Fruit fly (Drosophila melanogaster): ENCODE results near the gene a6.

The a6 gene

DNA sequence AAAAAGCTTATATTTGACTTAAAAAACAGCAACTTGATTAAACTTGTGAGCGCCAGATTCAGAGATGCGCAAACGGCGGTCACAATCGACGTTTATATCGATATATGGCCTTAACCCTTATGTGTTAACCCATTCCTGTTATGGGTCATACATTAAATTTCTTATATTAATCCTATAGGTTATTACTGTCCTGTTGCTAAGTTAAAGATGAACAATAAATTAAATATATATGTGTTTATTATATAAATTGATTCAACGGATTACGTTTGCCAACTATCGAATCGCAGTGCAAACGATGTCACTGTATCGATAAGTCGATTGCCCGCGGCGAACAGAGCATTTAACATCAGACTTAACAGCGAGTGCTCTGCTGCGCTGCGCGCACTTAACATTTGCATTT, 26.5 kb downstream of the a6 start, which contains the start of the genes CG3740 and hfw (continued):
- TF ChIP-seq CG10959 (GFP tag; IDR thresholded peaks at IDR 0.05) (peak; percentile 94), hth (optimal IDR thresholded peaks at IDR 0.05) (no peak), Mad (GFP tag; optimal IDR thresholded peaks at IDR 0.05) (peak; percentile 37), emc (GFP tag; optimal IDR thresholded peaks at IDR 0.05) (no peak), Dbx (GFP tag; IDR thresholded peaks at IDR 0.05) (peak; percentile 82), ftz-f1 (GFP tag; optimal IDR thresholded peaks at IDR 0.05) (no peak), Ets65A (GFP tag) (peak; percentile 86), Bgb (GFP tag; IDR thresholded peaks at IDR 0.05; ENCODE audit: partially characterized antibody) (peak; percentile 82), row (GFP tag; IDR thresholded peaks at IDR 0.05) (peak; percentile 93), Chrac-16 (GFP tag; optimal IDR thresholded peaks at IDR 0.05) (peak; percentile 77), Awh (GFP tag; IDR thresholded peaks at IDR 0.05) (peak; percentile 66), CG1832 (GFP tag; optimal IDR thresholded peaks at IDR 0.05) (no peak), CG17359 (tag; optimal IDR thresholded peaks at IDR 0.05) (peak; percentile 63), CG11695 (GFP tag; IDR thresholded peaks at IDR 0.05) (peak; percentile 62; the same call in 2 of the 3 replicates), CG33557 (GFP tag; optimal IDR thresholded peaks at IDR 0.05) (peak; percentile 44), Fer2 (tag; optimal IDR thresholded peaks at IDR 0.05) (peak; percentile 46), amos (GFP tag; IDR thresholded peaks at IDR 0.05; ENCODE audit: partially characterized antibody) (peak; percentile 84), Bdp1 (GFP tag; optimal IDR thresholded peaks at IDR 0.05) (no peak), zfh1 (GFP tag; IDR thresholded peaks at IDR 0.05) (peak; percentile 71), CG17802 (tag; optimal IDR thresholded peaks at IDR 0.05) (no peak), CG7372 (GFP tag; IDR thresholded peaks at IDR 0.05) (peak; percentile 73; the same call in 1 of the 2 replicates), sima (GFP tag; optimal IDR thresholded peaks at IDR 0.05) (no peak), gsb-n (tag; optimal IDR thresholded peaks at IDR 0.05) (no peak), danr (GFP tag; IDR thresholded peaks at IDR 0.05) (peak; percentile 53; the same call in 1 of the 2 replicates), slbo (GFP tag; IDR thresholded peaks at IDR 0.05) (peak; percentile 90), Gsc (GFP tag; IDR thresholded peaks at IDR 0.05) (no peak), CG11560 (tag; IDR thresholded peaks at IDR 0.05) (peak; percentile 35; the same call in 1 of the 3 replicates), CG11093 (GFP tag; IDR thresholded peaks at IDR 0.05) (peak; percentile 58; the same call in 2 of the 3 replicates), otp (GFP tag; IDR thresholded peaks at IDR 0.05) (0 out of 3 replicates have a peak, but pooled peaks have one; percentile 24), pum (GFP tag; optimal IDR thresholded peaks at IDR 0.05) (peak; percentile 2), psq (GFP tag; optimal IDR thresholded peaks at IDR 0.05) (peak; percentile 45), tgo (GFP tag; IDR thresholded peaks at IDR 0.05) (peak; percentile 77), Atf3 (GFP tag; optimal IDR thresholded peaks at IDR 0.05) (no peak), CG5180 (GFP tag; optimal IDR thresholded peaks at IDR 0.05) (peak; percentile 0), dan (GFP tag; IDR thresholded peaks at IDR 0.05) (no peak), CG5953 (GFP tag; IDR thresholded peaks at IDR 0.05) (peak; percentile 55; the same call in 1 of the 2 replicates), Meics (GFP tag; optimal IDR thresholded peaks at IDR 0.05) (peak; percentile 60), jigr1 (GFP tag; IDR thresholded peaks at IDR 0.05) (0 out of 3 replicates have a peak, but pooled peaks have one; percentile 18), CG2129 (GFP tag; IDR thresholded peaks at IDR 0.05; ENCODE audit: partially characterized antibody) (peak; percentile 88), CG6654 (GFP tag; optimal IDR thresholded peaks at IDR 0.05) (peak; percentile 14), exex (tag; optimal IDR thresholded peaks at IDR 0.05) (no peak), CG18619 (GFP tag; optimal IDR thresholded peaks at IDR 0.05) (peak; percentile 47), CG12155 (GFP tag; optimal IDR thresholded peaks at IDR 0.05) (peak; percentile 69), p53 (GFP tag; optimal IDR thresholded peaks at IDR 0.05) (peak; percentile 40), CG5245 (GFP tag; optimal IDR thresholded peaks at IDR 0.05) (peak; percentile 33), CG31224 (GFP tag; IDR thresholded peaks at IDR 0.05) (peak; percentile 60), CG7271 (tag; optimal IDR thresholded peaks at IDR 0.05) (peak; percentile 48), CG34422 (GFP tag; IDR thresholded peaks at IDR 0.05) (peak; percentile 75; the same call in 2 of the 3 replicates), lmd (GFP tag; IDR thresholded peaks at IDR 0.05) (peak; percentile 80), zf30C (GFP tag; optimal IDR thresholded peaks at IDR 0.05) (no peak), CG10147 (GFP tag; optimal IDR thresholded peaks at IDR 0.05) (peak; percentile 71), pzg (GFP tag; optimal IDR thresholded peaks at IDR 0.05) (peak; percentile 41)
